Worm (Caenorhabditis elegans) whole organism, young adult: Measurements from ENCODE around the gene T23E7.6.

ENCODE experiments used
- F55B11.4 ChIP-seq: sonication (generic microtip); optimal IDR thresholded peaks from 2 replicates; lab custom pipeline; 2016; ENCODE audit warnings: missing compliant biosample characterization, missing genetic modification characterization, borderline replicate concordance; ENCODE audit not compliant: insufficient read depth
- F57C9.4 ChIP-seq: sonication (generic microtip); optimal IDR thresholded peaks from 2 replicates; lab custom pipeline; 2017; ENCODE audit warnings: mild to moderate bottlenecking, missing genetic modification characterization, missing compliant biosample characterization
- Y79H2A.3 ChIP-seq: fragments of 200-800 bp; sonication (Bioruptor generic); conservative IDR thresholded peaks from 2 replicates; pipeline ENCODE4 v1.3.6; 2022; ENCODE audit warnings: missing genetic modification reagents, missing genetic modification characterization, missing compliant biosample characterization
- attf-3 ChIP-seq: fragments of 200-800 bp; sonication (Bioruptor generic); conservative IDR thresholded peaks from 2 replicates; pipeline ENCODE4 v1.3.6; 2022; ENCODE audit warnings: missing genetic modification reagents, missing genetic modification characterization, missing compliant biosample characterization
- attf-5 ChIP-seq: fragments of 200-800 bp; sonication (Bioruptor generic); optimal IDR thresholded peaks from 2 replicates; lab custom pipeline; 2018; ENCODE audit warnings: mild to moderate bottlenecking, missing genetic modification characterization, missing compliant biosample characterization
- cebp-1 ChIP-seq, 2 experiments: fragments of 200-800 bp in 1 of 2; sonication (Bioruptor generic) in 1 of 2; sonication (generic microtip) in 1 of 2; IDR thresholded peaks in 1 of 2; optimal IDR thresholded peaks in 1 of 2; 2 replicates each; pipeline versions ENCODE4 v1.3.6 to Lab custom; 2017 to 2022; ENCODE audit warnings: missing compliant biosample characterization in 2 of 2, missing genetic modification characterization in 2 of 2, mild to moderate bottlenecking in 1 of 2, missing genetic modification reagents in 1 of 2, moderate library complexity in 1 of 2
- ceh-100 ChIP-seq: fragments of 200-800 bp; sonication (Bioruptor generic); IDR thresholded peaks from 2 replicates; pipeline ENCODE4 v1.3.6; 2022; ENCODE audit warnings: missing genetic modification reagents, missing genetic modification characterization, missing compliant biosample characterization
- ceh-27 ChIP-seq: fragments of 200-800 bp; sonication (Bioruptor generic); optimal IDR thresholded peaks from 2 replicates; lab custom pipeline; 2018; ENCODE audit warnings: mild to moderate bottlenecking, missing genetic modification characterization, moderate library complexity, missing compliant biosample characterization
- ceh-91 ChIP-seq: fragments of 200-800 bp; sonication (Bioruptor generic); IDR thresholded peaks from 2 replicates; pipeline ENCODE4 v1.3.6; 2022; ENCODE audit warnings: missing genetic modification reagents, missing genetic modification characterization, missing compliant biosample characterization
- dox-1 ChIP-seq: fragments of 200-800 bp; sonication (Bioruptor generic); IDR thresholded peaks from 2 replicates; pipeline ENCODE4 v1.3.6; 2022; ENCODE audit warnings: missing genetic modification reagents, missing genetic modification characterization, missing compliant biosample characterization
- egrh-3 ChIP-seq: fragments of 200-800 bp; sonication (Bioruptor generic); IDR thresholded peaks from 2 replicates; pipeline ENCODE4 v1.3.6; 2022; ENCODE audit warnings: missing genetic modification reagents, missing genetic modification characterization, missing compliant biosample characterization
- fkh-3 ChIP-seq: sonication (generic microtip); optimal IDR thresholded peaks from 2 replicates; lab custom pipeline; 2016; ENCODE audit warnings: mild to moderate bottlenecking, missing genetic modification characterization, missing compliant biosample characterization
- gei-17 ChIP-seq: fragments of 200-800 bp; sonication (Bioruptor generic); optimal IDR thresholded peaks from 2 replicates; lab custom pipeline; 2018; ENCODE audit warnings: mild to moderate bottlenecking, missing genetic modification characterization, missing compliant biosample characterization
- hlh-12 ChIP-seq: sonication (generic microtip); optimal IDR thresholded peaks from 2 replicates; lab custom pipeline; 2016; ENCODE audit warnings: missing genetic modification characterization, missing compliant biosample characterization
- hsf-1 ChIP-seq: fragments of 200-800 bp; sonication (Bioruptor generic); IDR thresholded peaks from 2 replicates; pipeline ENCODE4 v1.3.6; 2022; ENCODE audit warnings: missing genetic modification reagents, missing genetic modification characterization, missing compliant biosample characterization
- let-526 ChIP-seq: fragments of 200-800 bp; sonication (Bioruptor generic); IDR thresholded peaks from 2 replicates; pipeline ENCODE4 v1.3.6; 2022; ENCODE audit warnings: missing genetic modification reagents, missing genetic modification characterization, missing compliant biosample characterization
- let-607 ChIP-seq, 2 experiments: fragments of 200-800 bp in 1 of 2; sonication (Bioruptor generic) in 1 of 2; sonication (generic microtip) in 1 of 2; optimal IDR thresholded peaks; 2 replicates each; lab custom pipeline; 2016 to 2018; ENCODE audit warnings: mild to moderate bottlenecking in 2 of 2, missing compliant biosample characterization in 2 of 2, missing genetic modification characterization in 2 of 2, moderate library complexity in 2 of 2, missing genotype in 1 of 2
- lsl-1 ChIP-seq: fragments of 200-800 bp; sonication (Bioruptor generic); optimal IDR thresholded peaks from 2 replicates; lab custom pipeline; 2018; ENCODE audit warnings: mild to moderate bottlenecking, missing genetic modification characterization, moderate library complexity, missing compliant biosample characterization
- madf-6 ChIP-seq: fragments of 200-800 bp; sonication (Bioruptor generic); IDR thresholded peaks from 2 replicates; pipeline ENCODE4 v1.3.6; 2022; ENCODE audit warnings: missing genetic modification reagents, missing genetic modification characterization, missing compliant biosample characterization
- madf-8 ChIP-seq: fragments of 200-800 bp; sonication (Bioruptor generic); conservative IDR thresholded peaks from 2 replicates; pipeline ENCODE4 v1.3.6; 2022; ENCODE audit warnings: missing genetic modification reagents, missing genetic modification characterization, missing compliant biosample characterization
- mcd-1 ChIP-seq: fragments of 200-800 bp; sonication (Bioruptor generic); IDR thresholded peaks from 2 replicates; pipeline ENCODE4 v1.3.6; 2022; ENCODE audit warnings: missing genetic modification reagents, missing genetic modification characterization, missing compliant biosample characterization
- nhr-120 ChIP-seq: fragments of 200-800 bp; sonication (Bioruptor generic); IDR thresholded peaks from 2 replicates; pipeline ENCODE4 v1.3.6; 2022; ENCODE audit warnings: missing genetic modification characterization, missing compliant biosample characterization
- nhr-90 ChIP-seq: sonication (generic microtip); optimal IDR thresholded peaks from 2 replicates; lab custom pipeline; 2016; ENCODE audit warnings: missing genotype, mild to moderate bottlenecking, missing genetic modification characterization, missing compliant biosample characterization
- rpc-1 ChIP-seq, 2 experiments: fragments of 150-350 bp in 1 of 2; sonication (generic microtip) in 1 of 2; optimal IDR thresholded peaks; 2 replicates each; lab custom pipeline; 2014 to 2018; ENCODE audit warnings: missing biosample characterization in 1 of 2, missing genetic modification characterization in 1 of 2, missing genetic modification reagents in 1 of 2, missing genotype in 1 of 2
- tbp1 ChIP-seq: fragments of 200-800 bp; sonication (Bioruptor generic); optimal IDR thresholded peaks from 2 replicates; lab custom pipeline; 2018; ENCODE audit warnings: mild to moderate bottlenecking, missing genetic modification characterization, missing compliant biosample characterization
- zfh-2 ChIP-seq: fragments of 200-800 bp; sonication (Bioruptor generic); conservative IDR thresholded peaks from 2 replicates; pipeline ENCODE4 v1.3.6; 2022; ENCODE audit warnings: missing genetic modification reagents, missing genetic modification characterization, missing compliant biosample characterization
- ztf-6 ChIP-seq: fragments of 200-800 bp; sonication (Bioruptor generic); IDR thresholded peaks from 2 replicates; pipeline ENCODE4 v1.3.6; 2022; ENCODE audit warnings: missing genetic modification reagents, missing genetic modification characterization, missing compliant biosample characterization

The T23E7.6 gene

DNA sequence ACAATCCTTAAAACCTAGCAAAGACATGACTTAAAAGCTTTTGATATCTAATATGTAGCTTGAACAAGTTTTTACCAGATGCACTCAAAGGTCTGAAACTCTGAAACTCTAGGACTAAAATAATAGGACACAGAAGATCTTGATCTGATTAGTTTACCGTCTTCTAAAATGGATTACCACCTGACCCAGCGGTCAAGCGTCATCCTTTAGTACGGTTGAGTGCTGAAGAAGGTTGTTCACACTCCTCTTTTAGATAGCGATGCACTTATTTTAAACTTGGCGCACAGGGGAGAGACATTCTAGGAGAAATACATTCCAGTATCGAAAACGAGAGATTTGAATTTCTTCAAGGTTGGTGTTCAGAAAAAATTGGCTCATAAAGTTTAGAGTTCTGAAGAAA, 913 bp downstream of the T23E7.6 start (continued):
- TF ChIP-seq ceh-100 (GFP tag; lab: Robert Waterston, UW) (no peak), hsf-1 (no peak), lsl-1 (GFP tag; lab: Kevin White, UChicago) (no peak)

DNA sequence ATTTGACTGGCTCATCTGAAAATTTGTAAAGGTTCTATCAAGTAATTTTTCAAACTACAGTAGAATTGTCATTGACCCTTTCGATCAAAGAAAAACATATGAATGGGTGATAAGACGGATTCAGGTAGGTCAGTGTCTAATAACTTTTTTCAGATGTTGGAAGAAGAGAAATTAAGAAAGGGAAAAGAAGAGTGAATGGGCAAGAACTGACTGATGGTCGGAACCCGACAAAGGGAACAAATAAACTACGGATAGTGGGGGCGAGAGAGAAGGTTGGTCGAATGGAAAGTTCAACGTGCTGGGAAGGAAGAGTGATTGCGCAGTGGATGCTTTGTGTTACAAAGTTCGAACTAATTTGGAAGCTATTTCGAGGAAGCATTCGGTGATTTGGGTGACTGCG, 2.3 kb downstream of the T23E7.6 start:
- no peak for TF ChIP-seq hlh-12 (tag; lab: Kevin White, UChicago)
- no peak for TF ChIP-seq nhr-90
- no peak for TF ChIP-seq ceh-27
- no peak for TF ChIP-seq attf-3 (GFP tag; lab: Robert Waterston, UW)
- TF ChIP-seq rpc-1 (optimal IDR thresholded peaks at IDR 0.05; lab: Kevin White, UChicago) = no peak
- TF ChIP-seq rpc-1 (tag; optimal IDR thresholded peaks at IDR 0.05; lab: Kevin White, UChicago) = no peak

- TF ChIP-seq madf-8 (GFP tag; lab: Robert Waterston, UW) = no peak
- no peak for TF ChIP-seq ztf-6 (GFP tag; lab: Robert Waterston, UW)
- TF ChIP-seq, all 124 proteins: peak for 0
Observed at ce11 chrX:17681534-17681933, 3.1 kb downstream of the T23E7.6 start.

DNA sequence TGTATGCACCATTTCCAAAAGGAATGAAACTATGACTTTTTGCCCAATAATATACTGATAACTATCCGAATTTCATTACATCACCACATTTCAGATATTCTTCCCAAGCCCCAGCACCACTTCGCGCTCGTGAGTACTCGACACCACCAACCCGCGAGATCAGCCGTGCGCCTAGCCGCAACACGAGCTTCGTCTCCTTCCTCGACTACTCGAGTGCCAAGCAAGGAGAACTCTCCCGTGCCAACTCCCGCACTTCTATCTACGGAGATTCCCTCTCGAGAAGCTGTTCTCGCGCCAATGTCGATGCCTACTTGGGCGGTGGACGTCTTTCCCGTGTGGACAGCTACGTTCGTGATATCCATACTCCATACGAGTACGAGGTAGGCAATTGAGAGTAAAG, 7.9 kb downstream of the T23E7.6 start:
- TF ChIP-seq gei-17 (no peak), zfh-2 (peak; percentile 75)

ce11 chrX:17675727-17676126, 8.9 kb downstream of the T23E7.6 start:
- TF ChIP-seq zfh-2 (peak; percentile 59), egrh-3 (GFP tag; lab: Robert Waterston, UW) (peak; percentile 68; the same call in 1 of the 2 replicates), F57C9.4 (no peak)
- TF ChIP-seq, all 124 proteins: peak for 2

- TF ChIP-seq F57C9.4 (no peak), egrh-3 (GFP tag; lab: Robert Waterston, UW) (peak; percentile 87), nhr-120 (GFP tag; lab: Robert Waterston, UW) (no peak), fkh-3 (tag; lab: Kevin White, UChicago) (peak; percentile 12), hlh-12 (tag; lab: Kevin White, UChicago) (no peak), let-526 (GFP tag; lab: Robert Waterston, UW) (no peak), zfh-2 (peak; percentile 73), cebp-1 (GFP tag; IDR thresholded peaks at IDR 0.05; lab: Robert Waterston, UW) (no peak), cebp-1 (tag; optimal IDR thresholded peaks at IDR 0.05; lab: Kevin White, UChicago) (no peak), dox-1 (GFP tag; lab: Robert Waterston, UW) (no peak)
Observed at ce11 chrX:17674313-17674712, 10.3 kb downstream of the T23E7.6 start.

ce11 chrX:17672256-17672655, 12.4 kb downstream of the T23E7.6 start:
- no peak for TF ChIP-seq Y79H2A.3 (GFP tag; lab: Robert Waterston, UW)
- TF ChIP-seq madf-6 (GFP tag; lab: Robert Waterston, UW) = no peak
- TF ChIP-seq tbp1 (GFP tag; lab: Kevin White, UChicago) = no peak
- no peak for TF ChIP-seq ceh-91
- no peak for TF ChIP-seq F55B11.4 (tag; lab: Kevin White, UChicago)
- TF ChIP-seq mcd-1 = no peak
- no peak for TF ChIP-seq let-607 (tag; optimal IDR thresholded peaks at IDR 0.05; lab: Kevin White, UChicago)
- no peak for TF ChIP-seq attf-5 (GFP tag; lab: Kevin White, UChicago)
